Worm (Caenorhabditis elegans) whole organism, L1 larva: ENCODE measurements around the gene mks-3.

ENCODE experiments used
- ama-1 ChIP-seq: fragments of 150-350 bp; optimal IDR thresholded peaks from 2 replicates; lab custom pipeline; 2014
- ceh-82 ChIP-seq, 3 experiments: fragments of 150-350 bp in 1 of 3; sonication (generic microtip) in 2 of 3; optimal IDR thresholded peaks; 2 replicates each; lab custom pipeline; 2014 to 2017; ENCODE audit warnings: missing biosample characterization in 3 of 3, missing genetic modification characterization in 3 of 3
- elt-2 ChIP-seq: sonication (generic microtip); optimal IDR thresholded peaks from 2 replicates; lab custom pipeline; 2016; ENCODE audit warnings: missing genetic modification characterization, mild to moderate bottlenecking, inconsistent platforms, missing compliant biosample characterization, missing genetic modification reagents
- nhr-11 ChIP-seq: fragments of 150-350 bp; optimal IDR thresholded peaks from 2 replicates; lab custom pipeline; 2014; ENCODE audit warnings: missing biosample characterization, missing genetic modification characterization
- nhr-237 ChIP-seq: fragments of 150-350 bp; optimal IDR thresholded peaks from 2 replicates; lab custom pipeline; 2014; ENCODE audit warnings: missing biosample characterization, missing genetic modification characterization
- nhr-90 ChIP-seq: sonication (generic microtip); optimal IDR thresholded peaks from 2 replicates; lab custom pipeline; 2016; ENCODE audit warnings: mild to moderate bottlenecking, missing genetic modification characterization, missing compliant biosample characterization; ENCODE audit not compliant: poor library complexity
- rnt-1 ChIP-seq: sonication (generic microtip); optimal IDR thresholded peaks from 2 replicates; lab custom pipeline; 2016; ENCODE audit warnings: mild to moderate bottlenecking, missing genetic modification characterization, moderate library complexity, missing compliant biosample characterization

DNA sequence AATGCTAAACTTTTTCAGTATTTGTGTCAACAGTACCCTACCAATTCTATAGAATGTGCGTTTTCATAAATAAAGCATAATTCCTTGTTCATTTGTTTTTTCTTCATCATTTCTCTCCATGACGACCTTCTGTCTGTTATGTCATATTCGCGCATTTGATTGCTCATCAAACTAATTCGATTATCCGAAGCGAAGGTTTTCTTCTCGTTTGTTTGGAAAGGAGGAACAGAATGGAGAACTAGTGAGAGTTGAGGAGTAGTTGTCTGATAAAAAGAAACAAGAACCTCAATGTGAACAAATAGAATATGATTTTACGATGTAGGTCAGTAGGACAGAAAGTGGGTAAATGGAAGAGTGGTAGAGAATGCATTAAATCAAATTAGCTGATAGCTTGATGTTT lies 20.8 kb downstream of the mks-3 start:
- no peak for TF ChIP-seq elt-2 (tag; lab: Kevin White, UChicago)
- no peak for TF ChIP-seq nhr-90
- TF ChIP-seq ama-1: no peak
- TF ChIP-seq ceh-82 (tag; optimal IDR thresholded peaks at IDR 0.05; lab: Kevin White, UChicago): no peak
- no peak for TF ChIP-seq nhr-237 (tag; lab: Kevin White, UChicago)
- no peak for TF ChIP-seq rnt-1 (tag; lab: Kevin White, UChicago)
- no peak for TF ChIP-seq nhr-11 (tag; lab: Kevin White, UChicago)
